Worm (Caenorhabditis elegans): ENCODE results near the gene rpm-1.

rpm-1 gene

DNA sequence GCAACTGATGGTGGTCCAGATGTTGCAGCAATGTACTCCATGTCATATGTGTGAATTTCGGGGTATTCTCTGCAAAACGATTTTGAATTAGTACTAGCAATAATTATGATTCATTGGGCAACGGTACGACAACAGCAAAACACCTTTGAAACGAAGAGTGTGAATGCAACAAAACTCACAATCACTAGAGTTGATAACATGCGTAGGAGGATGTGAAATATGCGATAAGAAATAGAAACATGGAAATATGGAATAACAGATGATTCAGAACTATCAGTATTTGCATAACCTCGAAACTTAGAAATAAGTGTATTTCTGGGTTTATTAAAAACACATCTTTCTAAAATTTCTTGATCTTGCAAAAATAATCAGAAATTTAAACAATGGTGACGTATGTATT lies 24.3 kb downstream of the rpm-1 start:
- TF ChIP-seq scrt-1 (GFP tag; IDR thresholded peaks at IDR 0.05) (no peak), aly-1 (tag; optimal IDR thresholded peaks at IDR 0.05) (no peak), pes-1 (GFP tag; IDR thresholded peaks at IDR 0.05) (no peak), F13C5.2 (tag; optimal IDR thresholded peaks at IDR 0.05) (no peak), ceh-13 (GFP tag; optimal IDR thresholded peaks at IDR 0.05) (no peak), sea-1 (GFP tag; conservative IDR thresholded peaks at IDR 0.05) (no peak), B0310.2 (tag; optimal IDR thresholded peaks at IDR 0.05) (no peak), ets-7 (tag; optimal IDR thresholded peaks at IDR 0.05) (no peak), flt-1 (GFP tag; IDR thresholded peaks at IDR 0.05) (no peak), tbx-37 (GFP tag; conservative IDR thresholded peaks at IDR 0.05) (no peak), hmg-4 (GFP tag; optimal IDR thresholded peaks at IDR 0.05) (no peak), hnd-1 (tag; optimal IDR thresholded peaks at IDR 0.05) (no peak), hmbx-1 (tag; optimal IDR thresholded peaks at IDR 0.05) (no peak), ceh-36 (tag; optimal IDR thresholded peaks at IDR 0.05) (no peak), tra-4 (tag; optimal IDR thresholded peaks at IDR 0.05) (no peak)

- peak; percentile 55 for TF ChIP-seq ama-1 (optimal IDR thresholded peaks at IDR 0.05)
- TF ChIP-seq tra-4 (tag; optimal IDR thresholded peaks at IDR 0.05): no peak
- no peak for TF ChIP-seq aly-1 (tag; optimal IDR thresholded peaks at IDR 0.05)
- TF ChIP-seq ets-7 (tag; optimal IDR thresholded peaks at IDR 0.05): no peak
- no peak for TF ChIP-seq tbx-11 (GFP tag; IDR thresholded peaks at IDR 0.05)
- no peak for TF ChIP-seq hmbx-1 (tag; optimal IDR thresholded peaks at IDR 0.05)
Measured at ce11 chrV:8792814-8793213, 26.9 kb downstream of the rpm-1 start.

- TF ChIP-seq pes-1 (GFP tag; IDR thresholded peaks at IDR 0.05) (no peak), hmbx-1 (tag; optimal IDR thresholded peaks at IDR 0.05) (no peak), ets-7 (tag; optimal IDR thresholded peaks at IDR 0.05) (no peak), ceh-13 (GFP tag; optimal IDR thresholded peaks at IDR 0.05) (no peak), tbx-37 (GFP tag; conservative IDR thresholded peaks at IDR 0.05) (no peak), flt-1 (GFP tag; IDR thresholded peaks at IDR 0.05) (no peak), ama-1 (optimal IDR thresholded peaks at IDR 0.05) (no peak), F13C5.2 (tag; optimal IDR thresholded peaks at IDR 0.05) (no peak), aly-1 (tag; optimal IDR thresholded peaks at IDR 0.05) (no peak), B0310.2 (tag; optimal IDR thresholded peaks at IDR 0.05) (no peak), scrt-1 (GFP tag; IDR thresholded peaks at IDR 0.05) (no peak), ceh-36 (tag; optimal IDR thresholded peaks at IDR 0.05) (no peak)
Measured at ce11 chrV:8789345-8789744, 30.4 kb downstream of the rpm-1 start.

DNA sequence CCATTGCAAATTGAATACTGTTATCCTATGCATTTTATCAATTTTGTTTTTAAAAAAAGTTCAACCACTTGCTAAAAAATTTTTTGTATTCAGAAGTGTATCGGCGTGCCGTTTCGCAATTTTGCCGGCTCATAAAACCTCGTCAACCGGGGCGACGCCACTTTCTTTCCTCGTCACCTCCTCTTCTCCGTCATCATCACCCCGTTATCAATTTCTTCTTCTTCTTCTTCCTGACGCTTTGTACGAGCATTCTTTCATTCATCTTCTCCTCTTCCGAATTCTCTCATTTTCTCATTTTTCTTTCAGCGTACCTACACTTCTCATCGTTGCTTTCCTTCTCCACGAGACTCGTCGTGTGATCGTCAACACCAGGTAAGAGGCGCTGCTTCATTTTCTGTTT lies 33.5 kb downstream of the rpm-1 start, which contains the start of gene sup-37:
TSS of gene sup-37 (plus strand) at position 301 of the 400 bp plus-strand sequence.
- TF ChIP-seq F13C5.2 (tag; optimal IDR thresholded peaks at IDR 0.05) (no peak), ama-1 (optimal IDR thresholded peaks at IDR 0.05) (no peak), ets-7 (tag; optimal IDR thresholded peaks at IDR 0.05) (no peak), hmbx-1 (tag; optimal IDR thresholded peaks at IDR 0.05) (no peak), pes-1 (GFP tag; IDR thresholded peaks at IDR 0.05) (no peak), B0310.2 (tag; optimal IDR thresholded peaks at IDR 0.05) (no peak), ceh-36 (tag; optimal IDR thresholded peaks at IDR 0.05) (no peak), tbx-11 (GFP tag; IDR thresholded peaks at IDR 0.05) (no peak), scrt-1 (GFP tag; IDR thresholded peaks at IDR 0.05) (no peak), tbx-37 (GFP tag; conservative IDR thresholded peaks at IDR 0.05) (no peak), tra-4 (tag; optimal IDR thresholded peaks at IDR 0.05) (no peak), hnd-1 (tag; optimal IDR thresholded peaks at IDR 0.05) (no peak), aly-1 (tag; optimal IDR thresholded peaks at IDR 0.05) (no peak)

- no peak for TF ChIP-seq ceh-13 (GFP tag; optimal IDR thresholded peaks at IDR 0.05)
- TF ChIP-seq aly-1 (tag; optimal IDR thresholded peaks at IDR 0.05): peak; percentile 21
- no peak for TF ChIP-seq tbx-37 (GFP tag; conservative IDR thresholded peaks at IDR 0.05)
- TF ChIP-seq sea-1 (GFP tag; conservative IDR thresholded peaks at IDR 0.05): 0 out of 2 replicates have a peak, but pooled peaks have one; percentile 52
- TF ChIP-seq hmg-4 (GFP tag; optimal IDR thresholded peaks at IDR 0.05): peak; percentile 94
- TF ChIP-seq hnd-1 (tag; optimal IDR thresholded peaks at IDR 0.05): no peak
- TF ChIP-seq F13C5.2 (tag; optimal IDR thresholded peaks at IDR 0.05): peak; percentile 21
- no peak for TF ChIP-seq hmbx-1 (tag; optimal IDR thresholded peaks at IDR 0.05)
- no peak for TF ChIP-seq ets-7 (tag; optimal IDR thresholded peaks at IDR 0.05)
- TF ChIP-seq scrt-1 (GFP tag; IDR thresholded peaks at IDR 0.05): peak; percentile 59; the same call in 1 of the 2 replicates
- TF ChIP-seq tbx-11 (GFP tag; IDR thresholded peaks at IDR 0.05): no peak
- peak; percentile 59 for TF ChIP-seq ceh-36 (tag; optimal IDR thresholded peaks at IDR 0.05)
- TF ChIP-seq tra-4 (tag; optimal IDR thresholded peaks at IDR 0.05): no peak
- peak; percentile 50 for TF ChIP-seq pes-1 (GFP tag; IDR thresholded peaks at IDR 0.05)
- no peak for TF ChIP-seq ama-1 (optimal IDR thresholded peaks at IDR 0.05)
- TF ChIP-seq B0310.2 (tag; optimal IDR thresholded peaks at IDR 0.05): peak; percentile 47
- TF ChIP-seq flt-1 (GFP tag; IDR thresholded peaks at IDR 0.05): no peak
Measured at ce11 chrV:8785526-8785925, 34.2 kb downstream of the rpm-1 start.

DNA sequence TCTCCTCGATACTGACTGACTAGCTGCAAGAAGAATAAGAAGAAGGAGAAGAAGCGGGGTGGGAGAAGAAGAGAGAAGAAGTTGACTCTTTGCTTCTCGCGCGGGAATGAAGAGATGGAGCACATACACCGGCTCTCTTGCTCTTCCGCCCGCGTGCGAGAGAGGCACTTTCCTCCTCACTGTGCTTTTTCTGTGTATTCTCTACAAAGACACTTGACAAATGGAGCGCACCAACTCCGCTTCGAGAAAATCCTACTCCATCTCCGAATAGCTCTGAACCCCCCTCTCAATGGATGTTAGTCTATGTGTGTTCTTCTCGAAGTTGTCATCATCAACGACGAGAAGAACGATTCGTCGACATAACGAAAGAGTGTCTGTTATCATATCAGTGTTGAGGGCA lies 35.3 kb downstream of the rpm-1 start:
- TF ChIP-seq F13C5.2 (tag; optimal IDR thresholded peaks at IDR 0.05) (no peak), hmg-4 (GFP tag; optimal IDR thresholded peaks at IDR 0.05) (peak; percentile 45), tbx-11 (GFP tag; IDR thresholded peaks at IDR 0.05) (no peak), B0310.2 (tag; optimal IDR thresholded peaks at IDR 0.05) (no peak)

- TF ChIP-seq hmbx-1 (tag; optimal IDR thresholded peaks at IDR 0.05): no peak
- 0 out of 2 replicates have a peak, but pooled peaks have one; percentile 10 for TF ChIP-seq tbx-37 (GFP tag; conservative IDR thresholded peaks at IDR 0.05)
Measured at ce11 chrV:8782112-8782511, 37.6 kb downstream of the rpm-1 start.

DNA sequence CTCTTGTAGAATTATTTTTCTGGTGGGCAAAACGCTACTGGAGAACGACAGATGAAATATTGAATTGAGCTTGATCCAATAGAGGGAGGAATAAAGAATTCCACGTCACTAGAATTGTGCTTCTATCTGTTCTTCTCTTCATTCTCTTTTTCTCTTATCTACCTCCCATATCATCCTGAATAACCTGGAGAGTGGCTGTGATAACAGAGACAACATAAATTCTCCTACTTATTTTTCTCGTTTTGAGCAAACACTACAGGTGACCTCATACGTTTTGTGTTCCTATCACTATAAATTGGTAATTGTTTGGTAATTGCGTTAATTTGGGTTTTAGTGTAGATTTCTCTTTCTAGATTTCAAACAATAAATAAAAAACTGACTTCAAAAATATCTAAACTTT lies 38.6 kb downstream of the rpm-1 start:
- no peak for TF ChIP-seq F13C5.2 (tag; optimal IDR thresholded peaks at IDR 0.05)

All from whole organism, early embryonic.